Fruit fly (Drosophila melanogaster) S2 (cell line): Measurements from ENCODE around the gene MsrA.

ENCODE experiments used
- CG8478 ChIP-seq: fragments of >200 bp; optimal IDR thresholded peaks from 2 replicates; lab custom pipeline; 2018
- CTCF ChIP-seq, 2 experiments: fragments of >200 bp; optimal IDR thresholded peaks; 2 replicates each; lab custom pipeline; 2018

DNA sequence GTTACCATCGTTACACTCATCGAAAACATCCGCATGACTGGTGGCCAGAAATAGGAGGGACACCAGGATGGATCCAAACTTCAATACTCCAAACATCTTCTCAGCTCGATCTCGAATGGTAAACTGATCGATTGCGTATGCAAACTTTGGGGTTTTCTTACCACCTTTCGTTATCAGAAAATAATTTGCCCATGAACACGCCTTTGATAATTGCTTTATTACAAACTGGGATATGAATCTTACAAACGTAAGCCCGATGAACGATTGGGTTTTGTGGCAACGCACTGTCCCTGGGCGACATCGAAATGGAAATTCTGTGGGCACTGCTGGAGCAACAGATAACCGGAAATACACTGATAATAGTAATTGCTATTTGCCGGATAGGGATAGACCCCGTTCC, 15.9 kb downstream of the MsrA start, which contains the start of gene CG33985:
- no peak for TF ChIP-seq CG8478 (lab: Kevin White, UChicago)
- TF ChIP-seq CTCF (optimal IDR thresholded peaks at IDR 0.05; lab: Kevin White, UChicago), result no peak
